Worm (Caenorhabditis elegans) whole organism, L4 larva: Measurements from ENCODE around the gene srx-121.
"Not testable (repeated sequence)": the region's sequence is repeated elsewhere in the genome, so short reads cannot be mapped to it uniquely, and the experiment has no call there.

Source experiments
- F44E2.7 ChIP-seq: fragments of 200-800 bp; sonication (Bioruptor generic); IDR thresholded peaks from 2 replicates; pipeline ENCODE4 v2.1.2; 2022; ENCODE audit warnings: missing genetic modification characterization, missing compliant biosample characterization
- Y105C5A.15 ChIP-seq: fragments of 200-800 bp; sonication (Bioruptor generic); IDR thresholded peaks from 2 replicates; pipeline ENCODE4 v1.3.6; 2022; ENCODE audit warnings: missing genetic modification characterization, missing compliant biosample characterization
- Y75B8A.6 ChIP-seq: fragments of 200-800 bp; sonication (Bioruptor generic); IDR thresholded peaks from 2 replicates; pipeline ENCODE4 v1.3.6; 2022; ENCODE audit warnings: missing genetic modification reagents, missing genetic modification characterization, missing compliant biosample characterization
- ZK337.2 ChIP-seq: fragments of 200-800 bp; sonication (Bioruptor generic); IDR thresholded peaks from 2 replicates; pipeline ENCODE4 v1.3.6; 2022; ENCODE audit warnings: missing genetic modification reagents, missing genetic modification characterization, missing compliant biosample characterization
- ZK546.5 ChIP-seq, 2 experiments: sonication (generic microtip); optimal IDR thresholded peaks; 2 replicates each; lab custom pipeline; 2017; ENCODE audit warnings: missing biosample characterization in 2 of 2, missing genetic modification characterization in 2 of 2
- aha-1 ChIP-seq: fragments of 150-350 bp; peaks from one replicate; lab custom pipeline; 2014; ENCODE audit warnings: missing biosample characterization, missing genetic modification characterization
- arid-1 ChIP-seq: fragments of 200-800 bp; sonication (Bioruptor generic); conservative IDR thresholded peaks from 2 replicates; pipeline ENCODE4 v1.3.6; 2022; ENCODE audit warnings: missing genetic modification reagents, missing genetic modification characterization, missing compliant biosample characterization
- ceh-62 ChIP-seq: sonication (generic microtip); optimal IDR thresholded peaks from 2 replicates; lab custom pipeline; 2017; ENCODE audit warnings: missing biosample characterization, missing genetic modification characterization
- ceh-82 ChIP-seq: sonication (generic microtip); optimal IDR thresholded peaks from 2 replicates; lab custom pipeline; 2017; ENCODE audit warnings: missing biosample characterization, missing genetic modification characterization
- ces-1 ChIP-seq: fragments of 150-350 bp; sonication (generic microtip); optimal IDR thresholded peaks from 4 replicates; lab custom pipeline; 2014; ENCODE audit warnings: missing biosample characterization, missing genetic modification reagents, missing genetic modification characterization
- ctbp-1 ChIP-seq: fragments of 200-800 bp; sonication (Bioruptor generic); IDR thresholded peaks from 2 replicates; pipeline ENCODE4 v1.3.6; 2022; ENCODE audit warnings: missing genetic modification reagents, missing genetic modification characterization, missing compliant biosample characterization
- daf-12 ChIP-seq: fragments of 150-350 bp; optimal IDR thresholded peaks from 2 replicates; lab custom pipeline; 2014; ENCODE audit warnings: missing biosample characterization, missing genetic modification reagents, missing genetic modification characterization
- daf-16 ChIP-seq, 3 experiments: sonication (generic microtip); optimal IDR thresholded peaks; 2 replicates each; lab custom pipeline; 2016 to 2017; ENCODE audit warnings: missing genetic modification characterization in 3 of 3, missing genetic modification reagents in 3 of 3, mild to moderate bottlenecking in 2 of 3, missing compliant biosample characterization in 2 of 3, missing biosample characterization in 1 of 3, moderate library complexity in 1 of 3
- dmd-6 ChIP-seq: fragments of 200-800 bp; sonication (Bioruptor generic); IDR thresholded peaks from 2 replicates; pipeline ENCODE4 v1.3.6; 2022; ENCODE audit warnings: missing genetic modification reagents, missing genetic modification characterization, missing compliant biosample characterization
- duxl-1 ChIP-seq: sonication (generic microtip); optimal IDR thresholded peaks from 2 replicates; lab custom pipeline; 2016; ENCODE audit warnings: mild to moderate bottlenecking, missing genetic modification characterization, moderate library complexity, missing compliant biosample characterization; ENCODE audit not compliant: poor library complexity
- fkh-10 ChIP-seq: fragments of 150-350 bp; optimal IDR thresholded peaks from 2 replicates; lab custom pipeline; 2014; ENCODE audit warnings: missing biosample characterization, missing genetic modification reagents, missing genetic modification characterization
- fos-1 ChIP-seq: fragments of 150-350 bp; optimal IDR thresholded peaks from 2 replicates; lab custom pipeline; 2014; ENCODE audit warnings: missing biosample characterization, missing genetic modification characterization
- hlh-11 ChIP-seq: fragments of 200-800 bp; sonication (Bioruptor generic); optimal IDR thresholded peaks from 2 replicates; lab custom pipeline; 2018; ENCODE audit warnings: mild to moderate bottlenecking, missing genetic modification characterization, missing compliant biosample characterization
- hmg-1.1 ChIP-seq: fragments of 200-800 bp; sonication (Bioruptor generic); IDR thresholded peaks from 2 replicates; pipeline ENCODE4 v1.3.6; 2022; ENCODE audit warnings: missing genetic modification reagents, missing genetic modification characterization, missing compliant biosample characterization
- lin-29 ChIP-seq: fragments of 200-800 bp; sonication (Bioruptor generic); IDR thresholded peaks from 2 replicates; pipeline ENCODE4 v1.3.6; 2022; ENCODE audit warnings: missing genetic modification reagents, missing genetic modification characterization, missing compliant biosample characterization
- nhr-111 ChIP-seq: fragments of 200-800 bp; sonication (Bioruptor generic); optimal IDR thresholded peaks from 2 replicates; lab custom pipeline; 2018; ENCODE audit warnings: mild to moderate bottlenecking, missing genetic modification characterization, missing compliant biosample characterization
- nhr-42 ChIP-seq: fragments of 200-800 bp; sonication (Bioruptor generic); IDR thresholded peaks from 2 replicates; pipeline ENCODE4 v1.3.6; 2022; ENCODE audit warnings: missing genetic modification characterization, missing compliant biosample characterization
- nhr-6 ChIP-seq: fragments of 150-350 bp; optimal IDR thresholded peaks from 2 replicates; lab custom pipeline; 2014; ENCODE audit warnings: missing biosample characterization, missing genetic modification characterization
- set-16 ChIP-seq: fragments of 200-800 bp; sonication (Bioruptor generic); IDR thresholded peaks from 2 replicates; pipeline ENCODE4 v1.3.6; 2022; ENCODE audit warnings: missing genetic modification reagents, missing genetic modification characterization, missing compliant biosample characterization
- snpc-4 ChIP-seq: fragments of 150-350 bp; optimal IDR thresholded peaks from 2 replicates; lab custom pipeline; 2014; ENCODE audit warnings: missing biosample characterization, missing genetic modification characterization
- unc-62 ChIP-seq, 3 experiments: fragments of 150-350 bp in 1 of 3; sonication (generic microtip); optimal IDR thresholded peaks in 2 of 3; peaks in 1 of 3; 1 replicate in 1 of 3; 2 replicates in 2 of 3; lab custom pipeline; 2014 to 2017; ENCODE audit warnings: missing biosample characterization in 3 of 3, missing genetic modification characterization in 3 of 3, missing genetic modification reagents in 3 of 3, missing genotype in 1 of 3
- vab-7 ChIP-seq: fragments of 200-800 bp; sonication (Bioruptor generic); IDR thresholded peaks from 2 replicates; pipeline ENCODE4 v1.3.6; 2022; ENCODE audit warnings: missing genetic modification reagents, missing genetic modification characterization, missing compliant biosample characterization
- zip-11 ChIP-seq: fragments of 200-800 bp; sonication (Bioruptor generic); IDR thresholded peaks from 2 replicates; pipeline ENCODE4 v1.3.6; 2022; ENCODE audit warnings: missing genetic modification characterization, missing compliant biosample characterization

srx-121 gene

ce11 chrV:3409498-3409897, 36.9 kb upstream of the srx-121 start:
- no peak for TF ChIP-seq arid-1 (GFP tag; lab: Robert Waterston, UW)
- no peak for TF ChIP-seq F44E2.7 (GFP tag; lab: Robert Waterston, UW)
- TF ChIP-seq nhr-42, result no peak
- no peak for TF ChIP-seq ceh-82 (tag; lab: Kevin White, UChicago)
- no peak for TF ChIP-seq ceh-62 (tag; lab: Kevin White, UChicago)
- TF ChIP-seq daf-12 (tag; lab: Kevin White, UChicago), result no peak
- no peak for TF ChIP-seq zip-11
- no peak for TF ChIP-seq snpc-4 (tag; lab: Kevin White, UChicago)
- no peak for TF ChIP-seq ctbp-1
- TF ChIP-seq hmg-1.1 (GFP tag; lab: Robert Waterston, UW), result no peak
- TF ChIP-seq ZK546.5 (tag; optimal IDR thresholded peaks at IDR 0.05; lab: Kevin White, UChicago), result no peak
- no peak for TF ChIP-seq set-16 (GFP tag; lab: Robert Waterston, UW)
- peak in 1 of 2 experiments; percentile 61 for TF ChIP-seq unc-62 (GFP tag; optimal IDR thresholded peaks at IDR 0.05 in 1 of 2; lab: Kevin White, UChicago)
- no peak for TF ChIP-seq unc-62 (tag; optimal IDR thresholded peaks at IDR 0.05; lab: Kevin White, UChicago)
- TF ChIP-seq lin-29, result no peak
- TF ChIP-seq aha-1, result peak; percentile 81
- no peak for TF ChIP-seq nhr-111 (GFP tag; lab: Kevin White, UChicago)
- TF ChIP-seq Y75B8A.6 (GFP tag; lab: Robert Waterston, UW), result no peak
- no peak for TF ChIP-seq fkh-10 (GFP tag; lab: Kevin White, UChicago)
- TF ChIP-seq ZK337.2 (GFP tag; lab: Robert Waterston, UW), result 0 out of 2 replicates have a peak, but pooled peaks have one; percentile 7
- TF ChIP-seq Y105C5A.15 (GFP tag; lab: Robert Waterston, UW), result no peak

ce11 chrV:3408602-3409001, 36.0 kb upstream of the srx-121 start, which contains the start of gene T20D4.7:
TSS of gene T20D4.7 (plus strand) at chrV:3408902.
- TF ChIP-seq ces-1 (no peak), nhr-6 (tag; lab: Kevin White, UChicago) (no peak), hlh-11 (tag; lab: Kevin White, UChicago) (no peak)

ce11 chrV:3399952-3400351, 27.4 kb upstream of the srx-121 start, which contains the start of gene T20D4.10:
TSS of gene T20D4.10 (plus strand) at chrV:3400252.
- TF ChIP-seq daf-16 (GFP tag; optimal IDR thresholded peaks at IDR 0.05; lab: Kevin White, UChicago), result peak in 1 of 2 experiments; percentile 25
- TF ChIP-seq daf-16 (tag; optimal IDR thresholded peaks at IDR 0.05; lab: Kevin White, UChicago), result not testable (repeated sequence)

- TF ChIP-seq hlh-11 (tag; lab: Kevin White, UChicago) (peak; percentile 28), daf-16 (GFP tag; optimal IDR thresholded peaks at IDR 0.05; lab: Kevin White, UChicago) (peak in 1 of 2 experiments; percentile 62), daf-16 (tag; optimal IDR thresholded peaks at IDR 0.05; lab: Kevin White, UChicago) (no peak), vab-7 (GFP tag; lab: Robert Waterston, UW) (no peak)
These were observed 25.7 kb upstream of the srx-121 start, which contains the start of gene T20D4.11 for ce11 chrV:3398314-3398713. TSS of gene T20D4.11 (plus strand) at chrV:3398690.

ce11 chrV:3396765-3397164, 24.2 kb upstream of the srx-121 start, which contains the start of gene T20D4.12:
TSS of gene T20D4.12 (plus strand) at chrV:3397065.
- TF ChIP-seq daf-16 (GFP tag; optimal IDR thresholded peaks at IDR 0.05; lab: Kevin White, UChicago), result peak in 1 of 2 experiments; percentile 79
- not testable (repeated sequence) for TF ChIP-seq daf-16 (tag; optimal IDR thresholded peaks at IDR 0.05; lab: Kevin White, UChicago)

- TF ChIP-seq set-16 (GFP tag; lab: Robert Waterston, UW) (peak; percentile 60; the same call in 1 of the 2 replicates), hlh-11 (tag; lab: Kevin White, UChicago) (peak; percentile 19), duxl-1 (tag; lab: Kevin White, UChicago) (no peak), dmd-6 (GFP tag; lab: Robert Waterston, UW) (peak; percentile 15; the same call in 1 of the 2 replicates), fos-1 (tag; lab: Kevin White, UChicago) (no peak)
- TF ChIP-seq, all 104 proteins: peak for 3
These were observed 22.2 kb upstream of the srx-121 start, which contains the start of gene T20D4.15 for ce11 chrV:3394694-3395240. TSS of gene T20D4.15 (minus strand) at chrV:3394744.
